Fruit fly (Drosophila melanogaster) whole organism, adult: ENCODE results near the gene CG44261.

Source experiments
- CG12768 ChIP-seq: fragments of 200-800 bp; sonication (Bioruptor generic); optimal IDR thresholded peaks from 2 replicates; lab custom pipeline; 2017; ENCODE audit warnings: missing biosample characterization, missing genetic modification characterization, mild to moderate bottlenecking, moderate library complexity, missing genetic modification reagents
- CG14711 ChIP-seq: fragments of 200-800 bp; sonication (Bioruptor generic); optimal IDR thresholded peaks from 2 replicates; lab custom pipeline; 2018; ENCODE audit warnings: missing biosample characterization, mild to moderate bottlenecking, missing genetic modification characterization, moderate library complexity
- CG1620 ChIP-seq: fragments of 200-800 bp; sonication (Bioruptor generic); optimal IDR thresholded peaks from 2 replicates; lab custom pipeline; 2016; ENCODE audit warnings: missing biosample characterization, missing genetic modification characterization
- CG7045 ChIP-seq: fragments of 200-800 bp; sonication (Bioruptor generic); optimal IDR thresholded peaks from 2 replicates; lab custom pipeline; 2017; ENCODE audit warnings: missing biosample characterization, mild to moderate bottlenecking, missing genetic modification characterization
- CG7101 ChIP-seq: fragments of 200-800 bp; sonication (Bioruptor generic); optimal IDR thresholded peaks from 2 replicates; lab custom pipeline; 2018; ENCODE audit warnings: missing biosample characterization, mild to moderate bottlenecking, missing genetic modification characterization, moderate library complexity
- Clk ChIP-seq: fragments of 200-800 bp; sonication (Bioruptor generic); optimal IDR thresholded peaks from 2 replicates; lab custom pipeline; 2017; ENCODE audit warnings: missing biosample characterization, missing genetic modification characterization
- Crg-1 ChIP-seq: fragments of 200-800 bp; sonication (Bioruptor generic); optimal IDR thresholded peaks from 2 replicates; lab custom pipeline; 2016; ENCODE audit warnings: missing biosample characterization, missing genetic modification characterization
- Mnt ChIP-seq: fragments of 200-800 bp; sonication (Bioruptor generic); optimal IDR thresholded peaks from 2 replicates; lab custom pipeline; 2016; ENCODE audit warnings: missing biosample characterization, mild to moderate bottlenecking, missing genetic modification characterization
- bab1 ChIP-seq: fragments of 200-800 bp; sonication (Bioruptor generic); optimal IDR thresholded peaks from 3 replicates; lab custom pipeline; 2019; ENCODE audit warnings: missing biosample characterization, mild to moderate bottlenecking, missing genetic modification characterization, moderate library complexity
- cnc ChIP-seq, 2 experiments: fragments of >200 bp; optimal IDR thresholded peaks; 2 replicates each; lab custom pipeline; 2017
- kay ChIP-seq: fragments of 200-800 bp; sonication (Bioruptor generic); peaks from one replicate; lab custom pipeline; 2016; ENCODE audit warnings: missing biosample characterization, missing genetic modification characterization, borderline replicate concordance
- ovo ChIP-seq: fragments of 200-800 bp; sonication (Bioruptor generic); optimal IDR thresholded peaks from 2 replicates; lab custom pipeline; 2016; ENCODE audit warnings: missing biosample characterization, missing genetic modification characterization
- pad ChIP-seq: fragments of 200-800 bp; sonication (Bioruptor generic); optimal IDR thresholded peaks from 3 replicates; lab custom pipeline; 2017; ENCODE audit warnings: missing biosample characterization, missing genetic modification characterization, mild to moderate bottlenecking, moderate library complexity, missing genetic modification reagents
- tj ChIP-seq: fragments of 200-800 bp; sonication (Bioruptor generic); optimal IDR thresholded peaks from 3 replicates; lab custom pipeline; 2017; ENCODE audit warnings: missing biosample characterization, mild to moderate bottlenecking, missing genetic modification characterization, moderate library complexity

DNA sequence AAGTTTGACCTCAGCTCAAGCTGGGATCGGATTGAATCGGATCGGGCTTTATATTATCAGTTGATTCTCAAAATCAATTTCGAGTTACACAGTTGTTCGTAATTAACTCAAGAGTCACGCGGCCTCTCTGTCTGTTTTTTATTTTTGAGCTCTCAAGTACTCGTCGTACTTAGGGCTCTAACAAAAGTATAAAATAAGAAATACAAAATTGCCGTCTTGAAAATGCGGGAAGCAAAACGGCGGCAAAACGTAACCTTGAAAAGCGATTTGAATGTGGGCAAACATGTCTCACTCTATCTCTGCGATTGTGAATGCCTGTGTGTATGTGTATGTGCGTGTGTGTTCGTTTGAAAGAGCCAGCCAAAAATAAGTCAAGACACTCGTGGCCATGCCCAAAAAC is 29.6 kb upstream of the CG44261 start:
- TF ChIP-seq CG1620 (GFP tag; lab: Kevin White, UChicago): no peak
- TF ChIP-seq Clk (GFP tag; lab: Kevin White, UChicago): no peak
- no peak for TF ChIP-seq tj
- TF ChIP-seq bab1 (GFP tag; lab: Kevin White, UChicago): no peak
- no peak for TF ChIP-seq ovo (GFP tag; lab: Kevin White, UChicago)
- TF ChIP-seq kay: no peak
- no peak for TF ChIP-seq Mnt (GFP tag; lab: Kevin White, UChicago)
- TF ChIP-seq CG14711 (tag; lab: Kevin White, UChicago): no peak
- no peak for TF ChIP-seq CG7045
- TF ChIP-seq cnc (optimal IDR thresholded peaks at IDR 0.05; lab: Kevin White, UChicago): no peak
- no peak for TF ChIP-seq CG12768
- no peak for TF ChIP-seq Crg-1
- TF ChIP-seq CG7101 (tag; lab: Kevin White, UChicago): no peak
- no peak for TF ChIP-seq pad
